Fruit fly (Drosophila melanogaster): ENCODE data around the gene robo2.

- no peak for TF ChIP-seq Mnt (GFP tag; optimal IDR thresholded peaks at IDR 0.05)
- TF ChIP-seq pad (GFP tag; optimal IDR thresholded peaks at IDR 0.05): no peak
- TF ChIP-seq CG33017 (tag; optimal IDR thresholded peaks at IDR 0.05): no peak
- TF ChIP-seq CG12768 (GFP tag; optimal IDR thresholded peaks at IDR 0.05): no peak
- no peak for TF ChIP-seq CG7101 (tag; optimal IDR thresholded peaks at IDR 0.05)
- TF ChIP-seq bab1 (GFP tag; optimal IDR thresholded peaks at IDR 0.05): no peak
- TF ChIP-seq CG14711 (tag; optimal IDR thresholded peaks at IDR 0.05): no peak
- TF ChIP-seq CG5204 (GFP tag; optimal IDR thresholded peaks at IDR 0.05): no peak
- TF ChIP-seq CG1620 (GFP tag; optimal IDR thresholded peaks at IDR 0.05): no peak
- TF ChIP-seq cic (GFP tag; optimal IDR thresholded peaks at IDR 0.05): no peak
- TF ChIP-seq Clk (GFP tag; optimal IDR thresholded peaks at IDR 0.05): no peak
- TF ChIP-seq Crg-1 (GFP tag; optimal IDR thresholded peaks at IDR 0.05): no peak
- no peak for TF ChIP-seq cnc (optimal IDR thresholded peaks at IDR 0.05)
- no peak for TF ChIP-seq CG7045 (GFP tag; optimal IDR thresholded peaks at IDR 0.05)
Observed at dm6 chr2L:1459344-1459743, 39.1 kb upstream of the robo2 start.

Measured in whole organism, adult.